Worm (Caenorhabditis elegans) whole organism, L4 larva: ENCODE measurements around the gene srx-87.
A peak's percentile ranks its signal among the peaks of the same experiment; 100 is the strongest.

Experiments
- D1046.2 ChIP-seq: fragments of 200-800 bp; sonication (Bioruptor generic); IDR thresholded peaks from 2 replicates; pipeline ENCODE4 v1.3.6; 2022; ENCODE audit warnings: missing genetic modification characterization, missing compliant biosample characterization
- F10B5.3 ChIP-seq: sonication (generic microtip); optimal IDR thresholded peaks from 2 replicates; lab custom pipeline; 2016; ENCODE audit warnings: mild to moderate bottlenecking, missing genetic modification characterization, missing compliant biosample characterization
- F49E8.2 ChIP-seq: sonication (generic microtip); optimal IDR thresholded peaks from 2 replicates; lab custom pipeline; 2016; ENCODE audit warnings: missing compliant biosample characterization, mild to moderate bottlenecking, missing genetic modification characterization, borderline replicate concordance
- R02D3.7 ChIP-seq: fragments of 150-350 bp; sonication (generic microtip); optimal IDR thresholded peaks from 3 replicates; lab custom pipeline; 2014; ENCODE audit warnings: missing biosample characterization, missing genetic modification characterization
- T20F7.1 ChIP-seq: fragments of 200-800 bp; sonication (Bioruptor generic); optimal IDR thresholded peaks from 2 replicates; lab custom pipeline; 2018; ENCODE audit warnings: mild to moderate bottlenecking, missing genetic modification characterization, missing compliant biosample characterization
- Y48G9A.11 ChIP-seq: fragments of 200-800 bp; sonication (Bioruptor generic); IDR thresholded peaks from 2 replicates; pipeline ENCODE4 v1.3.6; 2022; ENCODE audit warnings: missing genetic modification reagents, missing genetic modification characterization, missing compliant biosample characterization
- Y75B8A.6 ChIP-seq: fragments of 200-800 bp; sonication (Bioruptor generic); IDR thresholded peaks from 2 replicates; pipeline ENCODE4 v1.3.6; 2022; ENCODE audit warnings: missing genetic modification reagents, missing genetic modification characterization, missing compliant biosample characterization
- aha-1 ChIP-seq: fragments of 150-350 bp; peaks from one replicate; lab custom pipeline; 2014; ENCODE audit warnings: missing biosample characterization, missing genetic modification characterization
- aly-2 ChIP-seq: sonication (generic microtip); optimal IDR thresholded peaks from 2 replicates; lab custom pipeline; 2018; ENCODE audit warnings: missing biosample characterization, missing genetic modification characterization
- arid-1 ChIP-seq: fragments of 200-800 bp; sonication (Bioruptor generic); conservative IDR thresholded peaks from 2 replicates; pipeline ENCODE4 v1.3.6; 2022; ENCODE audit warnings: missing genetic modification reagents, missing genetic modification characterization, missing compliant biosample characterization
- ceh-28 ChIP-seq: fragments of 150-350 bp; optimal IDR thresholded peaks from 2 replicates; lab custom pipeline; 2014; ENCODE audit warnings: missing biosample characterization, missing genetic modification reagents, missing genetic modification characterization
- ceh-44 ChIP-seq: fragments of 200-800 bp; sonication (Bioruptor generic); IDR thresholded peaks from 2 replicates; pipeline ENCODE4 v1.3.6; 2022; ENCODE audit warnings: missing genetic modification reagents, missing genetic modification characterization, missing compliant biosample characterization
- ceh-82 ChIP-seq: sonication (generic microtip); optimal IDR thresholded peaks from 2 replicates; lab custom pipeline; 2017; ENCODE audit warnings: missing biosample characterization, missing genetic modification characterization
- daf-19 ChIP-seq: fragments of 200-800 bp; sonication (Bioruptor generic); conservative IDR thresholded peaks from 2 replicates; pipeline ENCODE4 v1.3.6; 2022; ENCODE audit warnings: missing genetic modification characterization, missing compliant biosample characterization
- dmd-6 ChIP-seq: fragments of 200-800 bp; sonication (Bioruptor generic); IDR thresholded peaks from 2 replicates; pipeline ENCODE4 v1.3.6; 2022; ENCODE audit warnings: missing genetic modification reagents, missing genetic modification characterization, missing compliant biosample characterization
- dmd-9 ChIP-seq: fragments of 200-800 bp; sonication (Bioruptor generic); IDR thresholded peaks from 2 replicates; pipeline ENCODE4 v1.3.6; 2022; ENCODE audit warnings: missing genetic modification reagents, missing genetic modification characterization, missing compliant biosample characterization
- dve-1 ChIP-seq: sonication (generic microtip); optimal IDR thresholded peaks from 2 replicates; lab custom pipeline; 2017; ENCODE audit warnings: antibody characterized with exemption, mild to moderate bottlenecking, missing genetic modification characterization, missing compliant biosample characterization; ENCODE audit not compliant: insufficient read depth
- egl-43 ChIP-seq: fragments of 200-800 bp; sonication (Bioruptor generic); IDR thresholded peaks from 2 replicates; pipeline ENCODE4 v1.3.6; 2022; ENCODE audit warnings: missing genetic modification reagents, missing genetic modification characterization, missing compliant biosample characterization
- fos-1 ChIP-seq: fragments of 150-350 bp; optimal IDR thresholded peaks from 2 replicates; lab custom pipeline; 2014; ENCODE audit warnings: missing biosample characterization, missing genetic modification characterization
- gei-8 ChIP-seq: fragments of 200-800 bp; sonication (Bioruptor generic); optimal IDR thresholded peaks from 2 replicates; lab custom pipeline; 2018; ENCODE audit warnings: mild to moderate bottlenecking, missing genetic modification characterization, missing compliant biosample characterization
- jun-1 ChIP-seq: fragments of 150-350 bp; optimal IDR thresholded peaks from 2 replicates; lab custom pipeline; 2014; ENCODE audit warnings: missing biosample characterization, missing genetic modification reagents, missing genetic modification characterization
- lin-1 ChIP-seq: fragments of 200-800 bp; sonication (Bioruptor generic); IDR thresholded peaks from 2 replicates; pipeline ENCODE4 v1.3.6; 2022; ENCODE audit warnings: missing genetic modification reagents, missing genetic modification characterization, missing compliant biosample characterization
- lin-29 ChIP-seq: fragments of 200-800 bp; sonication (Bioruptor generic); IDR thresholded peaks from 2 replicates; pipeline ENCODE4 v1.3.6; 2022; ENCODE audit warnings: missing genetic modification reagents, missing genetic modification characterization, missing compliant biosample characterization
- lin-38 ChIP-seq: fragments of 200-800 bp; sonication (Bioruptor generic); IDR thresholded peaks from 2 replicates; pipeline ENCODE4 v1.3.6; 2022; ENCODE audit warnings: missing genetic modification reagents, missing genetic modification characterization, missing compliant biosample characterization
- lin-39 ChIP-seq: fragments of 150-350 bp; optimal IDR thresholded peaks from 2 replicates; lab custom pipeline; 2014; ENCODE audit warnings: missing biosample characterization, missing genetic modification reagents, missing genetic modification characterization
- lsy-2 ChIP-seq, 2 experiments: fragments of 150-350 bp in 1 of 2; sonication (generic microtip) in 1 of 2; optimal IDR thresholded peaks; 2 replicates each; lab custom pipeline; 2014 to 2017; ENCODE audit warnings: missing biosample characterization in 2 of 2, missing genetic modification characterization in 2 of 2
- madf-5 ChIP-seq, 2 experiments: fragments of 200-800 bp; sonication (Bioruptor generic); IDR thresholded peaks; 2 replicates each; pipeline ENCODE4 v1.3.6; 2022; ENCODE audit warnings: missing compliant biosample characterization in 2 of 2, missing genetic modification characterization in 2 of 2
- madf-9 ChIP-seq: fragments of 200-800 bp; sonication (Bioruptor generic); conservative IDR thresholded peaks from 2 replicates; pipeline ENCODE4 v1.3.6; 2022; ENCODE audit warnings: missing genetic modification reagents, missing genetic modification characterization, missing compliant biosample characterization
- mxl-3 ChIP-seq: fragments of 200-800 bp; sonication (Bioruptor generic); optimal IDR thresholded peaks from 2 replicates; lab custom pipeline; 2018; ENCODE audit warnings: mild to moderate bottlenecking, missing genetic modification characterization, missing compliant biosample characterization
- nhr-10 ChIP-seq: fragments of 150-350 bp; optimal IDR thresholded peaks from 2 replicates; lab custom pipeline; 2014; ENCODE audit warnings: missing biosample characterization, missing genetic modification characterization
- nhr-102 ChIP-seq: sonication (generic microtip); optimal IDR thresholded peaks from 2 replicates; lab custom pipeline; 2016; ENCODE audit warnings: mild to moderate bottlenecking, missing genetic modification characterization, moderate library complexity, missing compliant biosample characterization
- nhr-11 ChIP-seq: fragments of 150-350 bp; optimal IDR thresholded peaks from 2 replicates; lab custom pipeline; 2014; ENCODE audit warnings: missing biosample characterization, missing genetic modification characterization
- nhr-111 ChIP-seq: fragments of 200-800 bp; sonication (Bioruptor generic); optimal IDR thresholded peaks from 2 replicates; lab custom pipeline; 2018; ENCODE audit warnings: mild to moderate bottlenecking, missing genetic modification characterization, missing compliant biosample characterization
- nhr-25 ChIP-seq: sonication (generic microtip); optimal IDR thresholded peaks from 2 replicates; lab custom pipeline; 2017; ENCODE audit warnings: missing genetic modification characterization, mild to moderate bottlenecking, missing compliant biosample characterization, antibody characterized with exemption, moderate library complexity, borderline replicate concordance; ENCODE audit not compliant: insufficient read depth
- nhr-41 ChIP-seq: fragments of 200-800 bp; sonication (Bioruptor generic); IDR thresholded peaks from 2 replicates; pipeline ENCODE4 v1.3.6; 2022; ENCODE audit warnings: missing genetic modification reagents, missing genetic modification characterization, missing compliant biosample characterization
- nhr-48 ChIP-seq: sonication (generic microtip); optimal IDR thresholded peaks from 2 replicates; lab custom pipeline; 2016; ENCODE audit warnings: mild to moderate bottlenecking, missing genetic modification characterization, missing compliant biosample characterization
- nhr-6 ChIP-seq: fragments of 150-350 bp; optimal IDR thresholded peaks from 2 replicates; lab custom pipeline; 2014; ENCODE audit warnings: missing biosample characterization, missing genetic modification characterization
- saeg-2 ChIP-seq: fragments of 200-800 bp; sonication (Bioruptor generic); IDR thresholded peaks from 2 replicates; pipeline ENCODE4 v1.3.6; 2022; ENCODE audit warnings: missing genetic modification reagents, missing genetic modification characterization, missing compliant biosample characterization
- sdz-12 ChIP-seq: fragments of 200-800 bp; sonication (Bioruptor generic); optimal IDR thresholded peaks from 2 replicates; lab custom pipeline; 2018; ENCODE audit warnings: mild to moderate bottlenecking, missing genetic modification characterization, missing compliant biosample characterization
- set-16 ChIP-seq: fragments of 200-800 bp; sonication (Bioruptor generic); IDR thresholded peaks from 2 replicates; pipeline ENCODE4 v1.3.6; 2022; ENCODE audit warnings: missing genetic modification reagents, missing genetic modification characterization, missing compliant biosample characterization
- skn-1 ChIP-seq: fragments of 150-350 bp; optimal IDR thresholded peaks from 2 replicates; lab custom pipeline; 2014; ENCODE audit warnings: missing biosample characterization, missing genetic modification characterization
- snpc-4 ChIP-seq: fragments of 150-350 bp; optimal IDR thresholded peaks from 2 replicates; lab custom pipeline; 2014; ENCODE audit warnings: missing biosample characterization, missing genetic modification characterization
- spr-1 ChIP-seq: sonication (generic microtip); optimal IDR thresholded peaks from 2 replicates; lab custom pipeline; 2016; ENCODE audit warnings: mild to moderate bottlenecking, missing genetic modification characterization, missing compliant biosample characterization
- spr-3 ChIP-seq: fragments of 200-800 bp; sonication (Bioruptor generic); optimal IDR thresholded peaks from 2 replicates; lab custom pipeline; 2018; ENCODE audit warnings: mild to moderate bottlenecking, missing genetic modification characterization, missing compliant biosample characterization
- tag-97 ChIP-seq: fragments of 200-800 bp; sonication (Bioruptor generic); IDR thresholded peaks from 2 replicates; pipeline ENCODE4 v1.3.6; 2022; ENCODE audit warnings: missing genetic modification characterization, missing compliant biosample characterization
- unc-62 ChIP-seq, 3 experiments: fragments of 150-350 bp in 1 of 3; sonication (generic microtip); optimal IDR thresholded peaks in 2 of 3; peaks in 1 of 3; 1 replicate in 1 of 3; 2 replicates in 2 of 3; lab custom pipeline; 2014 to 2017; ENCODE audit warnings: missing biosample characterization in 3 of 3, missing genetic modification characterization in 3 of 3, missing genetic modification reagents in 3 of 3, missing genotype in 1 of 3
- vab-7 ChIP-seq: fragments of 200-800 bp; sonication (Bioruptor generic); IDR thresholded peaks from 2 replicates; pipeline ENCODE4 v1.3.6; 2022; ENCODE audit warnings: missing genetic modification reagents, missing genetic modification characterization, missing compliant biosample characterization
- zfp-2 ChIP-seq: sonication (generic microtip); optimal IDR thresholded peaks from 2 replicates; lab custom pipeline; 2016; ENCODE audit warnings: mild to moderate bottlenecking, missing genetic modification characterization, missing compliant biosample characterization
- zip-11 ChIP-seq: fragments of 200-800 bp; sonication (Bioruptor generic); IDR thresholded peaks from 2 replicates; pipeline ENCODE4 v1.3.6; 2022; ENCODE audit warnings: missing genetic modification characterization, missing compliant biosample characterization
- ztf-11 ChIP-seq: fragments of 150-350 bp; optimal IDR thresholded peaks from 2 replicates; lab custom pipeline; 2014; ENCODE audit warnings: missing biosample characterization, missing genetic modification characterization
- ztf-7 ChIP-seq: fragments of 150-350 bp; optimal IDR thresholded peaks from 2 replicates; lab custom pipeline; 2014; ENCODE audit warnings: missing biosample characterization, missing genetic modification characterization

Gene srx-87

DNA sequence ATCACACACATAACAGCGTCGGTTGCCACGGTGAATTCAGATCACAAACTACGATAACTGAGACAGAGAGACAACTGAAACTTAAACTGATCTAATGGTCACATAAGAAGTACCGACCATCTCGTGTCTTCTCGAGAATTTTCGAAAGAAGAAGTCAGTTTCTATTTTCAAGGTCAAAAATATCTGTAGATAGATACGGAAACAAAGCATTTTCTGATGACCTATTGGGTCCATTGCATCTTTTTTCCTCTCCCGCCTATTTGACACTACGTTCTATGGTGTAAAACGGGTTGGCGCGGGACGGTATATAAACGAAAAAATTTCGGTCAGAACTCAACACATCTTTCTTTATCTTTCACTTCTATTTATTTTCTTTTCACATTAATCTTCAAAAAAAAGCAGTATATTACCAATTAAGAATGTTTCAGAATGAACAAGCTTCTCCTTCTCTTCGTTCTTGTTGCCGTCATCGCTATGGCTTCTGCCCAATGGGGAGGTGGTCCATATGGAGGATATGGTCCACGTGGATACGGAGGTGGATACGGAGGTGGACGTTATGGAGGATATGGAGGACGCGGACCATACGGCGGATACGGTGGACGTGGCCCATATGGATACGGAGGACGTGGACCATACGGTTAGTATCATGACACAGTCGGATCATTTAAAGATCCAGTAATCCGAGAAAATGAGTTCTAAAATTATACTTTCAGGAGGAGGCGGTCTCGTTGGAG, 51.4 kb downstream of the srx-87 start, which contains the start of gene nlp-24 (continued):
- TF ChIP-seq vab-7 (GFP tag; lab: Robert Waterston, UW), result no peak
- TF ChIP-seq lin-39, result no peak
- TF ChIP-seq ceh-82, result no peak
- TF ChIP-seq egl-43 (GFP tag; lab: Robert Waterston, UW), result no peak
- TF ChIP-seq nhr-6 (tag; lab: Kevin White, UChicago), result no peak
- TF ChIP-seq unc-62 (GFP tag; optimal IDR thresholded peaks at IDR 0.05 in 1 of 2; lab: Kevin White, UChicago), result no peak
- peak; percentile 7 for TF ChIP-seq unc-62 (tag; optimal IDR thresholded peaks at IDR 0.05; lab: Kevin White, UChicago)
- no peak for TF ChIP-seq nhr-11
- TF ChIP-seq gei-8 (GFP tag; lab: Kevin White, UChicago), result no peak
- TF ChIP-seq skn-1 (tag; lab: Kevin White, UChicago), result no peak
- peak; percentile 79 for TF ChIP-seq nhr-25 (tag; lab: Kevin White, UChicago)
- TF ChIP-seq ceh-44 (GFP tag; lab: Robert Waterston, UW), result no peak
- no peak for TF ChIP-seq T20F7.1 (GFP tag; lab: Kevin White, UChicago)
- TF ChIP-seq dve-1, result peak; percentile 36
- no peak for TF ChIP-seq R02D3.7 (tag; lab: Kevin White, UChicago)
- TF ChIP-seq dmd-6, result peak; percentile 45
- TF ChIP-seq nhr-111 (GFP tag; lab: Kevin White, UChicago), result no peak
- no peak for TF ChIP-seq spr-3 (GFP tag; lab: Kevin White, UChicago)
- no peak for TF ChIP-seq ztf-7 (tag; lab: Kevin White, UChicago)
- TF ChIP-seq ceh-28, result no peak
- no peak for TF ChIP-seq tag-97 (GFP tag; lab: Robert Waterston, UW)
- no peak for TF ChIP-seq madf-9 (GFP tag; lab: Robert Waterston, UW)
- TF ChIP-seq nhr-102 (tag; lab: Kevin White, UChicago), result no peak
- no peak for TF ChIP-seq spr-1 (tag; lab: Kevin White, UChicago)
- no peak for TF ChIP-seq nhr-41 (GFP tag; lab: Robert Waterston, UW)
- TF ChIP-seq F49E8.2 (tag; lab: Kevin White, UChicago), result no peak
- TF ChIP-seq zfp-2 (tag; lab: Kevin White, UChicago), result no peak
- no peak for TF ChIP-seq D1046.2 (GFP tag; lab: Robert Waterston, UW)
- TF ChIP-seq aha-1 (tag; lab: Kevin White, UChicago), result no peak
- no peak for TF ChIP-seq nhr-10 (tag; lab: Kevin White, UChicago)
- no peak for TF ChIP-seq fos-1 (tag; lab: Kevin White, UChicago)
- no peak for TF ChIP-seq madf-5 (GFP tag; IDR thresholded peaks at IDR 0.05; lab: Robert Waterston, UW)
- TF ChIP-seq snpc-4 (tag; lab: Kevin White, UChicago), result no peak
- TF ChIP-seq zip-11 (GFP tag; lab: Robert Waterston, UW), result no peak
- TF ChIP-seq sdz-12 (GFP tag; lab: Kevin White, UChicago), result no peak
- no peak for TF ChIP-seq ztf-11 (tag; lab: Kevin White, UChicago)
- TF ChIP-seq arid-1 (GFP tag; lab: Robert Waterston, UW), result no peak
- TF ChIP-seq lin-38, result no peak
- TF ChIP-seq Y48G9A.11 (GFP tag; lab: Robert Waterston, UW), result no peak
- TF ChIP-seq jun-1 (tag; lab: Kevin White, UChicago), result no peak
- TF ChIP-seq nhr-48 (tag; lab: Kevin White, UChicago), result no peak
- no peak for TF ChIP-seq lin-29 (GFP tag; lab: Robert Waterston, UW)
- TF ChIP-seq lin-1 (GFP tag; lab: Robert Waterston, UW), result no peak; the same call in 1 of the 2 replicates
- no peak for TF ChIP-seq aly-2 (tag; lab: Kevin White, UChicago)
- TF ChIP-seq saeg-2 (GFP tag; lab: Robert Waterston, UW), result no peak
- TF ChIP-seq lsy-2 (tag; optimal IDR thresholded peaks at IDR 0.05; lab: Kevin White, UChicago), result peak in 1 of 2 experiments; percentile 4
- no peak for TF ChIP-seq Y75B8A.6 (GFP tag; lab: Robert Waterston, UW)
- no peak for TF ChIP-seq daf-19
- no peak for TF ChIP-seq set-16 (GFP tag; lab: Robert Waterston, UW)
- no peak for TF ChIP-seq dmd-9 (GFP tag; lab: Robert Waterston, UW)
- TF ChIP-seq mxl-3 (GFP tag; lab: Kevin White, UChicago), result no peak
- TF ChIP-seq F10B5.3, result no peak
